Fruit fly (Drosophila melanogaster) whole organism, prepupa: ENCODE results near the gene GILT3.
A peak's percentile ranks its signal among the peaks of the same experiment; 100 is the strongest.

Experiments
- Blimp-1 ChIP-seq: fragments of 200-800 bp; sonication (Bioruptor generic); optimal IDR thresholded peaks from 3 replicates; lab custom pipeline; 2017; ENCODE audit warnings: missing biosample characterization, missing genetic modification characterization, mild to moderate bottlenecking, moderate library complexity, missing genetic modification reagents
- CG10631 ChIP-seq: fragments of 200-800 bp; sonication (Bioruptor generic); optimal IDR thresholded peaks from 2 replicates; lab custom pipeline; 2016; ENCODE audit warnings: missing biosample characterization, missing genetic modification characterization
- CG10669 ChIP-seq: fragments of 200-800 bp; sonication (Bioruptor generic); optimal IDR thresholded peaks from 3 replicates; lab custom pipeline; 2018; ENCODE audit warnings: missing biosample characterization, mild to moderate bottlenecking, missing genetic modification characterization, moderate library complexity
- CG11294 ChIP-seq: fragments of 200-800 bp; sonication (Bioruptor generic); IDR thresholded peaks from 2 replicates; pipeline ENCODE4 v1.3.6; 2022; ENCODE audit warnings: missing biosample characterization, missing genetic modification characterization
- CG15336 ChIP-seq: fragments of 200-800 bp; sonication (Bioruptor generic); IDR thresholded peaks from 2 replicates; pipeline ENCODE4 v1.3.6; 2022; ENCODE audit warnings: missing biosample characterization, missing genetic modification characterization
- CG3032 ChIP-seq: fragments of 200-800 bp; optimal IDR thresholded peaks from 2 replicates; lab custom pipeline; 2019; ENCODE audit warnings: missing biosample characterization, mild to moderate bottlenecking, missing genetic modification characterization, moderate library complexity
- CG31627 ChIP-seq: fragments of 200-800 bp; sonication (Bioruptor generic); optimal IDR thresholded peaks from 3 replicates; lab custom pipeline; 2016; ENCODE audit warnings: missing biosample characterization, missing genetic modification characterization
- CG32006 ChIP-seq: fragments of 200-800 bp; sonication (Bioruptor generic); optimal IDR thresholded peaks from 3 replicates; lab custom pipeline; 2017; ENCODE audit warnings: missing biosample characterization, mild to moderate bottlenecking, missing genetic modification characterization
- CG34406 ChIP-seq: fragments of 200-800 bp; sonication (Bioruptor generic); optimal IDR thresholded peaks from 3 replicates; lab custom pipeline; 2016; ENCODE audit warnings: missing biosample characterization, missing genetic modification characterization
- CG3919 ChIP-seq: fragments of 200-800 bp; sonication (Bioruptor generic); optimal IDR thresholded peaks from 3 replicates; lab custom pipeline; 2016; ENCODE audit warnings: missing biosample characterization, missing genetic modification characterization
- CG6163 ChIP-seq: fragments of 200-800 bp; sonication (Bioruptor generic); IDR thresholded peaks from 3 replicates; pipeline ENCODE4 v1.3.6; 2022; ENCODE audit warnings: missing biosample characterization, missing genetic modification characterization
- CG6276 ChIP-seq: fragments of 200-800 bp; sonication (Bioruptor generic); optimal IDR thresholded peaks from 2 replicates; lab custom pipeline; 2017; ENCODE audit warnings: missing biosample characterization, mild to moderate bottlenecking, missing genetic modification characterization
- CG6792 ChIP-seq: fragments of 200-800 bp; sonication (Bioruptor generic); optimal IDR thresholded peaks from 3 replicates; lab custom pipeline; 2016; ENCODE audit warnings: missing biosample characterization, missing genetic modification characterization
- CG6808 ChIP-seq: fragments of 200-800 bp; sonication (Bioruptor generic); optimal IDR thresholded peaks from 3 replicates; lab custom pipeline; 2017; ENCODE audit warnings: missing biosample characterization, missing genetic modification characterization, mild to moderate bottlenecking, moderate library complexity, missing genetic modification reagents
- CG6854 ChIP-seq: fragments of 200-800 bp; sonication (Bioruptor generic); optimal IDR thresholded peaks from 2 replicates; lab custom pipeline; 2017; ENCODE audit warnings: missing biosample characterization, mild to moderate bottlenecking, missing genetic modification characterization
- CG8319 ChIP-seq: fragments of 200-800 bp; sonication (Bioruptor generic); optimal IDR thresholded peaks from 3 replicates; lab custom pipeline; 2016; ENCODE audit warnings: missing biosample characterization, missing genetic modification characterization
- CG8632 ChIP-seq: fragments of 200-800 bp; sonication (Bioruptor generic); optimal IDR thresholded peaks from 3 replicates; lab custom pipeline; 2016; ENCODE audit warnings: missing biosample characterization, missing genetic modification characterization
- Eip75B ChIP-seq: fragments of 200-800 bp; sonication (Bioruptor generic); optimal IDR thresholded peaks from 3 replicates; lab custom pipeline; 2016; ENCODE audit warnings: missing biosample characterization, missing genetic modification characterization
- Eip78C ChIP-seq: fragments of 200-800 bp; sonication (Bioruptor generic); peaks from one replicate; lab custom pipeline; 2016; ENCODE audit warnings: missing biosample characterization, missing genetic modification characterization
- Eip93F ChIP-seq: fragments of 200-800 bp; sonication (Bioruptor generic); optimal IDR thresholded peaks from 2 replicates; lab custom pipeline; 2016; ENCODE audit warnings: missing biosample characterization, mild to moderate bottlenecking, missing genetic modification characterization
- Ets96B ChIP-seq: fragments of 200-800 bp; optimal IDR thresholded peaks from 2 replicates; lab custom pipeline; 2019; ENCODE audit warnings: missing biosample characterization, mild to moderate bottlenecking, missing genetic modification characterization, moderate library complexity
- Hr38 ChIP-seq: sonication (Bioruptor generic); optimal IDR thresholded peaks from 2 replicates; lab custom pipeline; 2016; ENCODE audit warnings: missing biosample characterization, missing genetic modification characterization
- Hr39 ChIP-seq: fragments of 200-800 bp; sonication (Bioruptor generic); optimal IDR thresholded peaks from 2 replicates; lab custom pipeline; 2016; ENCODE audit warnings: missing biosample characterization, missing genetic modification characterization
- Hr4 ChIP-seq: fragments of 200-800 bp; sonication (Bioruptor generic); optimal IDR thresholded peaks from 3 replicates; lab custom pipeline; 2016; ENCODE audit warnings: missing biosample characterization, missing genetic modification characterization
- Met ChIP-seq: fragments of 200-800 bp; sonication (Bioruptor generic); optimal IDR thresholded peaks from 3 replicates; lab custom pipeline; 2016; ENCODE audit warnings: missing biosample characterization, missing genetic modification characterization
- OdsH ChIP-seq: fragments of 200-800 bp; sonication (Bioruptor generic); optimal IDR thresholded peaks from 3 replicates; lab custom pipeline; 2016; ENCODE audit warnings: missing biosample characterization, missing genetic modification characterization
- Smox ChIP-seq: fragments of 200-800 bp; sonication (Bioruptor generic); optimal IDR thresholded peaks from 3 replicates; lab custom pipeline; 2016; ENCODE audit warnings: missing biosample characterization, missing genetic modification characterization
- Sox102F ChIP-seq: fragments of 200-800 bp; sonication (Bioruptor generic); optimal IDR thresholded peaks from 2 replicates; lab custom pipeline; 2016; ENCODE audit warnings: missing biosample characterization, mild to moderate bottlenecking, missing genetic modification characterization
- Sox14 ChIP-seq: fragments of 200-800 bp; sonication (Bioruptor generic); optimal IDR thresholded peaks from 3 replicates; lab custom pipeline; 2016; ENCODE audit warnings: missing biosample characterization, missing genetic modification characterization
- Sox15 ChIP-seq: fragments of 200-800 bp; sonication (Bioruptor generic); optimal IDR thresholded peaks from 3 replicates; lab custom pipeline; 2016; ENCODE audit warnings: missing biosample characterization, missing genetic modification characterization
- achi ChIP-seq: fragments of 200-800 bp; sonication (Bioruptor generic); optimal IDR thresholded peaks from 3 replicates; lab custom pipeline; 2016; ENCODE audit warnings: missing biosample characterization, missing genetic modification characterization
- cyc ChIP-seq: fragments of 200-800 bp; sonication (Bioruptor generic); optimal IDR thresholded peaks from 3 replicates; lab custom pipeline; 2016; ENCODE audit warnings: missing biosample characterization, missing genetic modification characterization
- dsx ChIP-seq: fragments of 200-800 bp; optimal IDR thresholded peaks from 3 replicates; lab custom pipeline; 2019; ENCODE audit warnings: missing biosample characterization, mild to moderate bottlenecking, missing genetic modification characterization, moderate library complexity; ENCODE audit not compliant: poor library complexity, severe bottlenecking
- eg ChIP-seq: fragments of 200-800 bp; sonication (Bioruptor generic); IDR thresholded peaks from 3 replicates; pipeline ENCODE4 v1.3.6; 2022; ENCODE audit warnings: missing biosample characterization, missing genetic modification characterization
- esn ChIP-seq: fragments of 200-800 bp; sonication (Bioruptor generic); optimal IDR thresholded peaks from 2 replicates; lab custom pipeline; 2016; ENCODE audit warnings: missing biosample characterization, mild to moderate bottlenecking, missing genetic modification characterization, moderate library complexity
- fd59A ChIP-seq: fragments of 200-800 bp; sonication (Bioruptor generic); optimal IDR thresholded peaks from 2 replicates; lab custom pipeline; 2017; ENCODE audit warnings: missing biosample characterization, mild to moderate bottlenecking, missing genetic modification characterization, missing genetic modification reagents
- fd85E ChIP-seq: fragments of 200-800 bp; sonication (Bioruptor generic); optimal IDR thresholded peaks from 3 replicates; lab custom pipeline; 2016; ENCODE audit warnings: missing biosample characterization, missing genetic modification characterization
- fkh ChIP-seq: fragments of 200-800 bp; sonication (Bioruptor generic); optimal IDR thresholded peaks from 3 replicates; lab custom pipeline; 2017; ENCODE audit warnings: missing biosample characterization, mild to moderate bottlenecking, missing genetic modification characterization, moderate library complexity
- lz ChIP-seq: fragments of 200-800 bp; sonication (Bioruptor generic); optimal IDR thresholded peaks from 3 replicates; lab custom pipeline; 2016; ENCODE audit warnings: missing biosample characterization, missing genetic modification characterization
- net ChIP-seq: fragments of 200-800 bp; sonication (Bioruptor generic); optimal IDR thresholded peaks from 3 replicates; lab custom pipeline; 2016; ENCODE audit warnings: missing biosample characterization, missing genetic modification characterization
- salr ChIP-seq, 2 experiments: fragments of 200-800 bp; sonication (Bioruptor generic); optimal IDR thresholded peaks; 3 replicates each; lab custom pipeline; 2016 to 2018; ENCODE audit warnings: missing biosample characterization in 2 of 2, missing genetic modification characterization in 2 of 2, mild to moderate bottlenecking in 1 of 2
- topi ChIP-seq: fragments of 200-800 bp; sonication (Bioruptor generic); optimal IDR thresholded peaks from 3 replicates; lab custom pipeline; 2016; ENCODE audit warnings: missing biosample characterization, missing genetic modification characterization
- vri ChIP-seq: fragments of 200-800 bp; sonication (Bioruptor generic); optimal IDR thresholded peaks from 3 replicates; lab custom pipeline; 2016; ENCODE audit warnings: missing biosample characterization, mild to moderate bottlenecking, missing genetic modification characterization

Gene GILT3

dm6 chr3R:23652525-23653108 is 24.5 kb upstream of the GILT3 start (continued):
- peak; percentile 14 for TF ChIP-seq CG34406 (GFP tag; lab: Kevin White, UChicago)
- peak; percentile 13 for TF ChIP-seq topi (GFP tag; lab: Kevin White, UChicago)
- TF ChIP-seq CG6808, result no peak
- peak; percentile 25 for TF ChIP-seq Smox (GFP tag; lab: Kevin White, UChicago)
- TF ChIP-seq CG3919 (GFP tag; lab: Kevin White, UChicago), result peak; percentile 39
- TF ChIP-seq Hr38 (GFP tag; lab: Kevin White, UChicago), result no peak
- peak; percentile 97 for TF ChIP-seq fkh
- TF ChIP-seq Sox102F, result peak; percentile 44
- no peak for TF ChIP-seq OdsH (GFP tag; lab: Kevin White, UChicago)

dm6 chr3R:23655501-23655900 is 21.7 kb upstream of the GILT3 start:
- TF ChIP-seq Hr39 (GFP tag; lab: Kevin White, UChicago) (no peak), Blimp-1 (GFP tag; lab: Kevin White, UChicago) (no peak), CG10669 (GFP tag; lab: Kevin White, UChicago) (no peak), fd59A (GFP tag; lab: Kevin White, UChicago) (no peak), net (GFP tag; lab: Kevin White, UChicago) (no peak), Eip75B (GFP tag; lab: Kevin White, UChicago) (no peak), Met (peak; percentile 26), fkh (no peak), cyc (GFP tag; lab: Kevin White, UChicago) (no peak), Eip78C (GFP tag; lab: Kevin White, UChicago) (peak; percentile 40), CG6854 (GFP tag; lab: Kevin White, UChicago) (no peak)

- TF ChIP-seq CG15336 (GFP tag; lab: Robert Waterston, UW), result 0 out of 2 replicates have a peak, but pooled peaks have one; percentile 7
- peak; percentile 12 for TF ChIP-seq OdsH (GFP tag; lab: Kevin White, UChicago)
- no peak for TF ChIP-seq Sox102F
- no peak for TF ChIP-seq salr (GFP tag; optimal IDR thresholded peaks at IDR 0.05; lab: Kevin White, UChicago)
- TF ChIP-seq CG6792, result peak; percentile 44
- no peak for TF ChIP-seq CG10631 (GFP tag; lab: Kevin White, UChicago)
- no peak for TF ChIP-seq dsx (GFP tag; lab: Kevin White, UChicago)
- TF ChIP-seq CG3032 (tag; lab: Kevin White, UChicago), result no peak
- TF ChIP-seq CG3919 (GFP tag; lab: Kevin White, UChicago), result peak; percentile 29
- 0 out of 3 replicates have a peak, but pooled peaks have one; percentile 13 for TF ChIP-seq eg (GFP tag; lab: Robert Waterston, UW)
- TF ChIP-seq esn (GFP tag; lab: Kevin White, UChicago), result peak; percentile 26
- TF ChIP-seq CG8319 (GFP tag; lab: Kevin White, UChicago), result no peak
- TF ChIP-seq net (GFP tag; lab: Kevin White, UChicago), result peak; percentile 24
- TF ChIP-seq fd85E (GFP tag; lab: Kevin White, UChicago), result no peak
- TF ChIP-seq CG8632 (GFP tag; lab: Kevin White, UChicago), result peak; percentile 54
- TF ChIP-seq vri (GFP tag; lab: Kevin White, UChicago), result peak; percentile 70
- TF ChIP-seq Blimp-1 (GFP tag; lab: Kevin White, UChicago), result peak; percentile 6
- TF ChIP-seq CG11294, result no peak
- TF ChIP-seq fd59A (GFP tag; lab: Kevin White, UChicago), result peak; percentile 23
- TF ChIP-seq CG34406 (GFP tag; lab: Kevin White, UChicago), result peak; percentile 39
- no peak for TF ChIP-seq Sox15 (GFP tag; lab: Kevin White, UChicago)
- no peak for TF ChIP-seq Sox14
- peak; percentile 19 for TF ChIP-seq CG6276 (GFP tag; lab: Kevin White, UChicago)
- TF ChIP-seq CG6854 (GFP tag; lab: Kevin White, UChicago), result no peak
- TF ChIP-seq Eip93F, result no peak
- TF ChIP-seq CG6808, result peak; percentile 35
- TF ChIP-seq Hr4 (GFP tag; lab: Kevin White, UChicago), result no peak
- no peak for TF ChIP-seq CG32006 (GFP tag; lab: Kevin White, UChicago)
- TF ChIP-seq achi, result peak; percentile 23
- peak; percentile 22 for TF ChIP-seq Ets96B (tag; lab: Kevin White, UChicago)
- TF ChIP-seq CG6163 (GFP tag; lab: Robert Waterston, UW), result peak; percentile 35; the same call in 1 of the 3 replicates
- TF ChIP-seq lz (GFP tag; lab: Kevin White, UChicago), result no peak
- no peak for TF ChIP-seq CG31627 (GFP tag; lab: Kevin White, UChicago)
- TF ChIP-seq Eip75B (GFP tag; lab: Kevin White, UChicago), result no peak
Observed at dm6 chr3R:23657357-23658318, 19.5 kb upstream of the GILT3 start.
